Worm (Caenorhabditis elegans) whole organism, young adult: ENCODE results near the gene sir-2.3.

ENCODE experiments used
- B0019.2 ChIP-seq: fragments of 200-800 bp; sonication (Bioruptor generic); conservative IDR thresholded peaks from 2 replicates; pipeline ENCODE4 v1.3.6; 2022; ENCODE audit warnings: missing genetic modification reagents, missing genetic modification characterization, missing compliant biosample characterization
- C06A6.2 ChIP-seq: fragments of 200-800 bp; sonication (Bioruptor generic); conservative IDR thresholded peaks from 2 replicates; pipeline ENCODE4 v1.3.6; 2022; ENCODE audit warnings: missing genetic modification characterization, missing compliant biosample characterization
- let-607 ChIP-seq, 2 experiments: fragments of 200-800 bp in 1 of 2; sonication (Bioruptor generic) in 1 of 2; sonication (generic microtip) in 1 of 2; optimal IDR thresholded peaks; 2 replicates each; lab custom pipeline; 2016 to 2018; ENCODE audit warnings: mild to moderate bottlenecking in 2 of 2, missing compliant biosample characterization in 2 of 2, missing genetic modification characterization in 2 of 2, moderate library complexity in 2 of 2, missing genotype in 1 of 2
- snpc-4 ChIP-seq, 5 experiments: fragments of 150-350 bp in 1 of 5; sonication (generic microtip) in 4 of 5; optimal IDR thresholded peaks; 2 replicates each; lab custom pipeline; 2014 to 2018; ENCODE audit warnings: missing genetic modification characterization in 5 of 5, missing biosample characterization in 3 of 5, antibody characterized with exemption in 2 of 5, mild to moderate bottlenecking in 2 of 5, missing compliant biosample characterization in 2 of 5, missing genotype in 2 of 5, moderate library complexity in 2 of 5, missing genetic modification reagents in 1 of 5
- ztf-6 ChIP-seq: fragments of 200-800 bp; sonication (Bioruptor generic); IDR thresholded peaks from 2 replicates; pipeline ENCODE4 v1.3.6; 2022; ENCODE audit warnings: missing genetic modification reagents, missing genetic modification characterization, missing compliant biosample characterization

DNA sequence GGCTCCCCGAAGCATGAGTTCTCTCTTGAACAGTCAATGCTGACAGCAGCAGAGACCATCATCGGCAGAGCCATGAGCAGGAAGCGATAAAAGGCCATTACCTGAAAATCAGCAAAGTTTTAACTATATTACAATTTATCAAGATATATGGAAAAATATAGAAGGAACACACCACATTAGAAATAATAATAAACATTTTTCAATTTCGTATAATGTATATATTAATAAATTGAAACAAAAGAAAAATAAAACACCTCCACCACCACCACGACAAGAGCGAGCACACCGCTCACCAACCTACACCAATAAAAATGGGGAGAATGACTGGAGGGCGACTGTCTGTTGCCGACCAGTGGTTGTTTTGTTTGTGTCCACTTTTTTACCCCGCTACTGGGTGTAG, 45.0 kb upstream of the sir-2.3 start, which contains the start of gene R04D3.2:
- TF ChIP-seq C06A6.2 (GFP tag; lab: Robert Waterston, UW): no peak
- no peak for TF ChIP-seq ztf-6
- no peak for TF ChIP-seq let-607 (tag; optimal IDR thresholded peaks at IDR 0.05; lab: Kevin White, UChicago)
- no peak for TF ChIP-seq B0019.2 (GFP tag; lab: Robert Waterston, UW)
- no peak for TF ChIP-seq snpc-4 (GFP tag; optimal IDR thresholded peaks at IDR 0.05; lab: Kevin White, UChicago)
- no peak for TF ChIP-seq snpc-4 (tag; optimal IDR thresholded peaks at IDR 0.05; lab: Kevin White, UChicago)
